Worm (Caenorhabditis elegans): ENCODE results near the gene mua-3.
A peak's percentile ranks its signal among the peaks of the same experiment; 100 is the strongest.

Gene mua-3

DNA sequence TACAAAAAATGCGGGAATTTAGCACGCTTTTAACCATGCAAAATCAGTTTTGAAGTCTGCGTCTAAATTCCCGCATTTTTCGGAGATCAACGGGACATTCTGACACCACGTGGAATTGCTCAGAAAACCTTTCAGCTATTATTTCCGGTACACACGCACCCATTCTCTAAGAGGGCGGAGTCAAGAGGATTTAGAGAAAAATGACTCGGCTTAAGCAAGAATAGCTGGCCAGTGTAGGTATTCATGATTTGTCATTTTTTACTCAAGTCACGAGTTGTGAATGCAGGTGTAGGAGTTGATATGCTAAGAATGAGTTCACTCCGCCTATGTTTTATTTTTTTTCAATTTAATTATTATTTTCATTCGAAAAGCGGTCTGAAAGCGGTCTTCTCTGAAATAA, 9.8 kb upstream of the mua-3 start:
- no peak for TF ChIP-seq W03F9.2 (tag; optimal IDR thresholded peaks at IDR 0.05)
- TF ChIP-seq him-1 (tag; optimal IDR thresholded peaks at IDR 0.05): peak; percentile 3

ce11 chrIII:10151719-10152118, 8.8 kb upstream of the mua-3 start:
- TF ChIP-seq dao-5 (tag; optimal IDR thresholded peaks at IDR 0.05) (no peak), him-1 (tag; optimal IDR thresholded peaks at IDR 0.05) (peak; percentile 70)

DNA sequence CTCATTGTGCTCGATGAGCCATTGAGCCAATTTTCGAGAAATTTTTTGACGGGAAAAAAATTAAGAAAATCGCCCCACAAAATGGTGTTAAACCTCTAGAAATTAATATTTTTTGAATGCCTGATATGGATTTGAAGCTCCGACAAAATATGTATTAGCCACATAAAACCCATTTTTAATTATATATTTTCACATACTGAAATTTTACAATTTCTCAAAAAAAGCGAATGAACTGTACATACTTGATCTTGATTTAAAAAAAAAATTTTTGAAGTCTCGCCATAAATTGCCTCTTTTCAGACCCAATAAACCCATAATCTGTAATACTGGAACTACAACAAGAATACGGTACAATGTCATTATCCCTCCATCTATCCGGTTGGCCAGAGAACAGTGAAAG, 8.0 kb upstream of the mua-3 start, which contains the start of gene nac-3:
Gene nac-3, plus strand, starts transcription at position 301 of the 400 bp plus-strand sequence.
- TF ChIP-seq dao-5 (tag; optimal IDR thresholded peaks at IDR 0.05): no peak
- TF ChIP-seq W03F9.2 (tag; optimal IDR thresholded peaks at IDR 0.05): no peak
- no peak for TF ChIP-seq him-1 (tag; optimal IDR thresholded peaks at IDR 0.05)

- TF ChIP-seq W03F9.2 (tag; optimal IDR thresholded peaks at IDR 0.05) (no peak), him-1 (tag; optimal IDR thresholded peaks at IDR 0.05) (peak; percentile 50), dao-5 (tag; optimal IDR thresholded peaks at IDR 0.05) (no peak)
Observed at ce11 chrIII:10153003-10153402, 7.5 kb upstream of the mua-3 start.

- TF ChIP-seq dao-5 (tag; optimal IDR thresholded peaks at IDR 0.05): no peak
- no peak for TF ChIP-seq W03F9.2 (tag; optimal IDR thresholded peaks at IDR 0.05)
- TF ChIP-seq him-1 (tag; optimal IDR thresholded peaks at IDR 0.05): no peak
Observed at ce11 chrIII:10154993-10155392, 5.5 kb upstream of the mua-3 start.

- TF ChIP-seq him-1 (tag; optimal IDR thresholded peaks at IDR 0.05) (no peak), W03F9.2 (tag; optimal IDR thresholded peaks at IDR 0.05) (no peak), dao-5 (tag; optimal IDR thresholded peaks at IDR 0.05) (no peak)
Observed at ce11 chrIII:10156269-10156668, 4.2 kb upstream of the mua-3 start.

ce11 chrIII:10170265-10170664, 9.8 kb downstream of the mua-3 start:
- TF ChIP-seq dao-5 (tag; optimal IDR thresholded peaks at IDR 0.05) (no peak), W03F9.2 (tag; optimal IDR thresholded peaks at IDR 0.05) (no peak), him-1 (tag; optimal IDR thresholded peaks at IDR 0.05) (no peak)

DNA sequence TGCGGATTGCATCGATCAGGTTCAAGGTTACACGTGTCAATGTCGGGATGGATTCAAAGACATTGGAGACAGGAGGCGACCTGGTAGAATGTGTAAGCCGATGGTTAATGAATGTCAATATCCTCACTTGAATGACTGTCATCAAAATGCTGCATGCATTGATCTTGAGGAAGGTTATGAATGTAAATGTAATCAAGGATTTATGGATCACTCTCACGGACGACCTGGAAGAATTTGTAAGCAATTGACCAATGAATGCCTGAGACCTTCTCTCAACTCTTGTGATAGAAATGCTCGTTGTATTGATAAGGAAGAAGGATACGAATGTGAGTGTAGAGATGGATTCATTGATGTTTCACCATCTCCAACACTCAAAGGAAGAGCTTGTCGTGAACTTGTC, 17.5 kb downstream of the mua-3 start:
- TF ChIP-seq dao-5 (tag; optimal IDR thresholded peaks at IDR 0.05) (no peak), him-1 (tag; optimal IDR thresholded peaks at IDR 0.05) (no peak), W03F9.2 (tag; optimal IDR thresholded peaks at IDR 0.05) (no peak)

ce11 chrIII:10178552-10178951, 18.1 kb downstream of the mua-3 start:
- TF ChIP-seq him-1 (tag; optimal IDR thresholded peaks at IDR 0.05) (no peak), W03F9.2 (tag; optimal IDR thresholded peaks at IDR 0.05) (no peak), dao-5 (tag; optimal IDR thresholded peaks at IDR 0.05) (no peak)

- TF ChIP-seq W03F9.2 (tag; optimal IDR thresholded peaks at IDR 0.05) (no peak), him-1 (tag; optimal IDR thresholded peaks at IDR 0.05) (no peak), dao-5 (tag; optimal IDR thresholded peaks at IDR 0.05) (no peak)
Observed at ce11 chrIII:10179444-10179843, 18.9 kb downstream of the mua-3 start.

DNA sequence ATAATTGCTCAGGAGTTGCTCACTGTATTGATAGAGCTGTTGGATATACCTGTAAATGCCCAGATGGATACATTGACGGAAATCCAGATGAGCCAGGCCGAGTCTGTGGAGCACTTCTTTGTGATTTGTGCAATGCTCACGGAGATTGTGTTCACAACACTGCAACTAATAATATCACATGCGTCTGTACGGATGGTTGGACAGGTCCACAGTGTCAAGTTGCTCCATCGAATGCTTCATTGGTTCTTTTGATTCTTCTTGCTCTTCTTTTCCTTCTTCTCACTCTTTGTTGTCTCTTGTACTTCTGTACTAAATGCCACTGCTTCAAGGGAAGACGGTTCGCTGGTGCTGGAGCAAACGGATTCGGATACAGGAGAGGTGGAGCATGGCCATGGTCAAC, 21.4 kb downstream of the mua-3 start:
- TF ChIP-seq W03F9.2 (tag; optimal IDR thresholded peaks at IDR 0.05): no peak
- no peak for TF ChIP-seq dao-5 (tag; optimal IDR thresholded peaks at IDR 0.05)
- no peak for TF ChIP-seq him-1 (tag; optimal IDR thresholded peaks at IDR 0.05)

- no peak for TF ChIP-seq W03F9.2 (tag; optimal IDR thresholded peaks at IDR 0.05)
- no peak for TF ChIP-seq dao-5 (tag; optimal IDR thresholded peaks at IDR 0.05)
- TF ChIP-seq him-1 (tag; optimal IDR thresholded peaks at IDR 0.05): no peak
Observed at ce11 chrIII:10186160-10186559, 25.7 kb downstream of the mua-3 start, which contains the start of gene unc-47. TSS of gene unc-47 (minus strand) at chrIII:10186260.

DNA sequence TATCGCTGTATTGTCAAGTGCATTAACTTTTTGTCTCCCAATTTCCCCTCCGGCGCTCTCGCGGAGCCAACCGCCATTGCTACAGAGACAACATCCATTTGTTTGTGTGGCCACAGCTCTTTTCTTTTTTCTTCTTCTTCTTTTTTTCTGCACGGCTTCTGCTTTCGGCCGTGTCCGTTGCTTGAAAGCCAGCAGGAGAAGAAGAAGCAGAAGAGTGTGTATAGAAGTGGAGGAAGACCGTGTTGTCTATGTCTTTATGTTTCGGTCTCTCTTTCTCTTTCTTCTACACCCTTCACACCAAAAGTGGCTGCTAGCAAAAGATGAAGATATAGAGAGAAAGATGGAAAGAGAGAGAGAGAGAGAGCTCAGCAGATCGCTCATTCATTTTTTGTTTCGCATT, 27.3 kb downstream of the mua-3 start:
- peak; percentile 28 for TF ChIP-seq him-1 (tag; optimal IDR thresholded peaks at IDR 0.05)
- TF ChIP-seq dao-5 (tag; optimal IDR thresholded peaks at IDR 0.05): no peak

ce11 chrIII:10188912-10189311, 28.4 kb downstream of the mua-3 start, which contains the start of gene epac-1:
TSS of gene epac-1 (plus strand) at chrIII:10189212.
- no peak for TF ChIP-seq dao-5 (tag; optimal IDR thresholded peaks at IDR 0.05)
- TF ChIP-seq W03F9.2 (tag; optimal IDR thresholded peaks at IDR 0.05): no peak
- no peak for TF ChIP-seq him-1 (tag; optimal IDR thresholded peaks at IDR 0.05)

DNA sequence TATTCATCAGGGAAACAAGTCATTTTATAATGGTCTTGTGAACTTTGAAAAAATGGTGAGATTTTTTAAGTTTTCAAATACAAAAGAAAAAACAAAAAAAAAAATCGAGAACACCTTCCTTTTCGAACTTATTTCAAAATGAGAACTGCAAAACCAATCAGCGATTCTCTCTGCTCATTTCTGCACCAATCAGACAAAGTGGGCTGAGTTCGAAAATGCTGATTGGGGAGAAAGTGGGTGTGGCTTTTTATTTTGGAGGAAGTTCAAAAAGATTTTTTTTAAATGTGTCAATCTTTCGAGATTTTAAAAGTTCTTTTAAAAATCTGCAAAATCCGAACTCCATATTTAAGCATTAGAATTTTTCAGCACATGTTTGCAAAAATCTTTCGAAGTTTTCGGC, 34.1 kb downstream of the mua-3 start:
- no peak for TF ChIP-seq him-1 (tag; optimal IDR thresholded peaks at IDR 0.05)
- no peak for TF ChIP-seq W03F9.2 (tag; optimal IDR thresholded peaks at IDR 0.05)
- no peak for TF ChIP-seq dao-5 (tag; optimal IDR thresholded peaks at IDR 0.05)

DNA sequence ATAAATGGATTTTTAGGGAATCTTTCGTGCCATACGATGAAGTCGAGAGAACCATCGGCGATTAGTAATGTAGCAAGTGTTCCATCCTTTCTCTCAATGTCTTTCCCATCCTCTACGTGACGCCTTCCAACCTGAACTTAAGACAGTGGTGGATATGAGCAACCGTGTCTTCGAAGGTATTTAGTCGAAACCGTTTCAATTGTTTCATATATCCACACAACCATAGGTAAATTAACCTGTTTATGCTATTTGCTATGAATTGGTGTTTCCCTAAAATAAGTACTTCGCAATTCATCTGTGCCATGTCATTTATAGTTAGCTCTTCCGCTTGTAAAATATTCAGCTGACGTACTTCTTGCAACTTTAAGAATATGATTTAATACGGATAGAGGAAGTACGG, 35.4 kb downstream of the mua-3 start:
- TF ChIP-seq dao-5 (tag; optimal IDR thresholded peaks at IDR 0.05) (no peak), him-1 (tag; optimal IDR thresholded peaks at IDR 0.05) (no peak), W03F9.2 (tag; optimal IDR thresholded peaks at IDR 0.05) (no peak)
